Fruit fly (Drosophila melanogaster) whole organism, prepupa: ENCODE data around the gene Ptip.

Experiments
- Blimp-1 ChIP-seq: fragments of 200-800 bp; sonication (Bioruptor generic); optimal IDR thresholded peaks from 3 replicates; lab custom pipeline; 2017; ENCODE audit warnings: missing biosample characterization, missing genetic modification characterization, mild to moderate bottlenecking, moderate library complexity, missing genetic modification reagents
- CG10631 ChIP-seq: fragments of 200-800 bp; sonication (Bioruptor generic); optimal IDR thresholded peaks from 2 replicates; lab custom pipeline; 2016; ENCODE audit warnings: missing biosample characterization, missing genetic modification characterization
- CG10669 ChIP-seq: fragments of 200-800 bp; sonication (Bioruptor generic); optimal IDR thresholded peaks from 3 replicates; lab custom pipeline; 2018; ENCODE audit warnings: missing biosample characterization, mild to moderate bottlenecking, missing genetic modification characterization, moderate library complexity
- CG11762 ChIP-seq: fragments of 200-800 bp; sonication (Bioruptor generic); optimal IDR thresholded peaks from 3 replicates; lab custom pipeline; 2016; ENCODE audit warnings: missing biosample characterization, missing genetic modification characterization; ENCODE audit not compliant: insufficient read depth
- CG11902 ChIP-seq: fragments of 200-800 bp; sonication (Bioruptor generic); optimal IDR thresholded peaks from 3 replicates; lab custom pipeline; 2016; ENCODE audit warnings: missing biosample characterization, missing genetic modification characterization
- CG15336 ChIP-seq: fragments of 200-800 bp; sonication (Bioruptor generic); IDR thresholded peaks from 2 replicates; pipeline ENCODE4 v1.3.6; 2022; ENCODE audit warnings: missing biosample characterization, missing genetic modification characterization
- CG1621 ChIP-seq: fragments of 200-800 bp; sonication (Bioruptor generic); optimal IDR thresholded peaks from 3 replicates; lab custom pipeline; 2018; ENCODE audit warnings: missing biosample characterization, mild to moderate bottlenecking, missing genetic modification characterization
- CG16779 ChIP-seq: fragments of 200-800 bp; sonication (Bioruptor generic); optimal IDR thresholded peaks from 3 replicates; lab custom pipeline; 2017; ENCODE audit warnings: missing biosample characterization, mild to moderate bottlenecking, missing genetic modification characterization
- CG34406 ChIP-seq: fragments of 200-800 bp; sonication (Bioruptor generic); optimal IDR thresholded peaks from 3 replicates; lab custom pipeline; 2016; ENCODE audit warnings: missing biosample characterization, missing genetic modification characterization
- CG4318 ChIP-seq: fragments of 200-800 bp; sonication (Bioruptor generic); optimal IDR thresholded peaks from 3 replicates; lab custom pipeline; 2017; ENCODE audit warnings: missing biosample characterization, mild to moderate bottlenecking, missing genetic modification characterization
- CG6276 ChIP-seq: fragments of 200-800 bp; sonication (Bioruptor generic); optimal IDR thresholded peaks from 2 replicates; lab custom pipeline; 2017; ENCODE audit warnings: missing biosample characterization, mild to moderate bottlenecking, missing genetic modification characterization
- CG6792 ChIP-seq: fragments of 200-800 bp; sonication (Bioruptor generic); optimal IDR thresholded peaks from 3 replicates; lab custom pipeline; 2016; ENCODE audit warnings: missing biosample characterization, missing genetic modification characterization
- CG6854 ChIP-seq: fragments of 200-800 bp; sonication (Bioruptor generic); optimal IDR thresholded peaks from 2 replicates; lab custom pipeline; 2017; ENCODE audit warnings: missing biosample characterization, mild to moderate bottlenecking, missing genetic modification characterization
- CG8319 ChIP-seq: fragments of 200-800 bp; sonication (Bioruptor generic); optimal IDR thresholded peaks from 3 replicates; lab custom pipeline; 2016; ENCODE audit warnings: missing biosample characterization, missing genetic modification characterization
- CG8632 ChIP-seq: fragments of 200-800 bp; sonication (Bioruptor generic); optimal IDR thresholded peaks from 3 replicates; lab custom pipeline; 2016; ENCODE audit warnings: missing biosample characterization, missing genetic modification characterization
- CG9139 ChIP-seq: fragments of 200-800 bp; sonication (Bioruptor generic); optimal IDR thresholded peaks from 3 replicates; lab custom pipeline; 2017; ENCODE audit warnings: missing biosample characterization, mild to moderate bottlenecking, missing genetic modification characterization
- Eip78C ChIP-seq: fragments of 200-800 bp; sonication (Bioruptor generic); peaks from one replicate; lab custom pipeline; 2016; ENCODE audit warnings: missing biosample characterization, missing genetic modification characterization
- Ets21C ChIP-seq: fragments of 200-800 bp; sonication (Bioruptor generic); optimal IDR thresholded peaks from 3 replicates; lab custom pipeline; 2016; ENCODE audit warnings: missing biosample characterization, missing genetic modification characterization
- Ets96B ChIP-seq: fragments of 200-800 bp; optimal IDR thresholded peaks from 2 replicates; lab custom pipeline; 2019; ENCODE audit warnings: missing biosample characterization, mild to moderate bottlenecking, missing genetic modification characterization, moderate library complexity
- Gug ChIP-seq: fragments of 200-800 bp; sonication (Bioruptor generic); IDR thresholded peaks from 2 replicates; pipeline ENCODE4 v1.3.6; 2022; ENCODE audit warnings: missing biosample characterization, missing genetic modification characterization
- Hr38 ChIP-seq: sonication (Bioruptor generic); optimal IDR thresholded peaks from 2 replicates; lab custom pipeline; 2016; ENCODE audit warnings: missing biosample characterization, missing genetic modification characterization
- Smox ChIP-seq: fragments of 200-800 bp; sonication (Bioruptor generic); optimal IDR thresholded peaks from 3 replicates; lab custom pipeline; 2016; ENCODE audit warnings: missing biosample characterization, missing genetic modification characterization
- Sox102F ChIP-seq: fragments of 200-800 bp; sonication (Bioruptor generic); optimal IDR thresholded peaks from 2 replicates; lab custom pipeline; 2016; ENCODE audit warnings: missing biosample characterization, mild to moderate bottlenecking, missing genetic modification characterization
- Sox14 ChIP-seq: fragments of 200-800 bp; sonication (Bioruptor generic); optimal IDR thresholded peaks from 3 replicates; lab custom pipeline; 2016; ENCODE audit warnings: missing biosample characterization, missing genetic modification characterization
- Sox15 ChIP-seq: fragments of 200-800 bp; sonication (Bioruptor generic); optimal IDR thresholded peaks from 3 replicates; lab custom pipeline; 2016; ENCODE audit warnings: missing biosample characterization, missing genetic modification characterization
- achi ChIP-seq: fragments of 200-800 bp; sonication (Bioruptor generic); optimal IDR thresholded peaks from 3 replicates; lab custom pipeline; 2016; ENCODE audit warnings: missing biosample characterization, missing genetic modification characterization
- acj6 ChIP-seq: fragments of 200-800 bp; sonication (Bioruptor generic); optimal IDR thresholded peaks from 3 replicates; lab custom pipeline; 2016; ENCODE audit warnings: missing biosample characterization, missing genetic modification characterization
- cyc ChIP-seq: fragments of 200-800 bp; sonication (Bioruptor generic); optimal IDR thresholded peaks from 3 replicates; lab custom pipeline; 2016; ENCODE audit warnings: missing biosample characterization, missing genetic modification characterization
- eg ChIP-seq: fragments of 200-800 bp; sonication (Bioruptor generic); IDR thresholded peaks from 3 replicates; pipeline ENCODE4 v1.3.6; 2022; ENCODE audit warnings: missing biosample characterization, missing genetic modification characterization
- esn ChIP-seq: fragments of 200-800 bp; sonication (Bioruptor generic); optimal IDR thresholded peaks from 2 replicates; lab custom pipeline; 2016; ENCODE audit warnings: missing biosample characterization, mild to moderate bottlenecking, missing genetic modification characterization, moderate library complexity
- fd59A ChIP-seq: fragments of 200-800 bp; sonication (Bioruptor generic); optimal IDR thresholded peaks from 2 replicates; lab custom pipeline; 2017; ENCODE audit warnings: missing biosample characterization, mild to moderate bottlenecking, missing genetic modification characterization, missing genetic modification reagents
- lz ChIP-seq: fragments of 200-800 bp; sonication (Bioruptor generic); optimal IDR thresholded peaks from 3 replicates; lab custom pipeline; 2016; ENCODE audit warnings: missing biosample characterization, missing genetic modification characterization
- net ChIP-seq: fragments of 200-800 bp; sonication (Bioruptor generic); optimal IDR thresholded peaks from 3 replicates; lab custom pipeline; 2016; ENCODE audit warnings: missing biosample characterization, missing genetic modification characterization
- pdm3 ChIP-seq: fragments of 200-800 bp; sonication (Bioruptor generic); optimal IDR thresholded peaks from 3 replicates; lab custom pipeline; 2016; ENCODE audit warnings: missing biosample characterization, missing genetic modification characterization
- salr ChIP-seq, 2 experiments: fragments of 200-800 bp; sonication (Bioruptor generic); optimal IDR thresholded peaks; 3 replicates each; lab custom pipeline; 2016 to 2018; ENCODE audit warnings: missing biosample characterization in 2 of 2, missing genetic modification characterization in 2 of 2, mild to moderate bottlenecking in 1 of 2
- spab ChIP-seq: fragments of 200-800 bp; sonication (Bioruptor generic); optimal IDR thresholded peaks from 2 replicates; lab custom pipeline; 2017; ENCODE audit warnings: missing biosample characterization, mild to moderate bottlenecking, missing genetic modification characterization, missing genetic modification reagents
- ss ChIP-seq, 2 experiments: fragments of 200-800 bp; sonication (Bioruptor generic); optimal IDR thresholded peaks; 2 replicates in 1 of 2; 3 replicates in 1 of 2; lab custom pipeline; 2017 to 2018; ENCODE audit warnings: mild to moderate bottlenecking in 2 of 2, missing biosample characterization in 2 of 2, missing genetic modification characterization in 2 of 2, moderate library complexity in 1 of 2
- svp ChIP-seq: fragments of 200-800 bp; sonication (Bioruptor generic); peaks from one replicate; lab custom pipeline; 2016; ENCODE audit warnings: missing biosample characterization, missing genetic modification characterization
- vri ChIP-seq: fragments of 200-800 bp; sonication (Bioruptor generic); optimal IDR thresholded peaks from 3 replicates; lab custom pipeline; 2016; ENCODE audit warnings: missing biosample characterization, mild to moderate bottlenecking, missing genetic modification characterization

Gene Ptip

DNA sequence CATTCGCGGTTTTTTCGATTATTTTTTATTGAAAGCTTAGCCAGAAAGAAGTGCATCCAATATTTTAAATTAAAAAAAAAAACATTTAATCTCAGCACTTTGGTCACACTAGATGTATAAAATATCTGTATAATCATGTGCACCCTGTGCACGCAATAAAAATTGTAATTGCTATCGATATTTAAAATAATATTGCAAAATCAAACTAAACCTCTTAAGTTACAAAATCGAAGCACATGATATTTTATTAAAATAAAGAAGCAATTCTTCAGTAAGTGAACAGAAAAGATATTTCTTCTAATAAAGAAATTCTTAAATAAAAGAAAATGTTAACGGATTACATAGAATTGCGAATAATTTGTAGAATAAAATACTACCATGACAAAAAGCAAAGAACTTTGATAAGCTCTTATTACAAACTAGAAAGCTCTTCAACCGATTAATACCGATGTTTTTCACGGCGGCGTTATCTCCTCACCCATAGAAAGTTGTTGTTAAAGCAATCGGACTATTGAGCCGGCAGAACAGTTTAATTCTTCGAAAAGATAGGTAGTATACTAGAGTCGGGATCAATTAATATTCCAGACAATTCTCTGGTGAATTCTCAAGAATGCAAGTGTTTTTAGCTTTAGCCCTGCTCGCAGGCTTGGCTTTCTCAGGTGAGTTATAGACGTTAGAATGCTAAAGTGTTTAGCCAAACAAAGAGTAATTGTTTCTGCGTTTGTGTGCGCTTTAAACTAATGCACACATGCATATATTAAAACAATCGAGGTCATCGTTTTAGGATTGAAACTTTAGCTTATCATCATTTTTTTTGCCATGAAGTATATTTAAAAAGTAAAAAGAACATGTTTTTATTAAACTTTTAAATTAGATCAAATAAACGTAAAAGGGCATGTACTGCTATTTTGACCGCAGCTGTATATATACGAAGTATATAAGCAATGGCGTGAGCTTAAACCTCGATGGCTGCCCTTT is 34.9 kb downstream of the Ptip start, which contains the start of gene CtsK1 (continued):
- no peak for TF ChIP-seq CG11762
- TF ChIP-seq CG8632 (GFP tag; lab: Kevin White, UChicago), result peak; percentile 44
- TF ChIP-seq Ets21C (GFP tag; lab: Kevin White, UChicago), result no peak
- TF ChIP-seq Ets96B, result peak; percentile 44
- TF ChIP-seq Smox (GFP tag; lab: Kevin White, UChicago), result peak; percentile 58
- TF ChIP-seq svp (GFP tag; lab: Kevin White, UChicago), result no peak
- no peak for TF ChIP-seq CG11902 (GFP tag; lab: Kevin White, UChicago)
- no peak for TF ChIP-seq Sox15 (GFP tag; lab: Kevin White, UChicago)
- TF ChIP-seq CG9139 (GFP tag; lab: Kevin White, UChicago), result no peak
- TF ChIP-seq Eip78C, result peak; percentile 70
- peak; percentile 6 for TF ChIP-seq cyc (GFP tag; lab: Kevin White, UChicago)
- no peak for TF ChIP-seq salr (GFP tag; optimal IDR thresholded peaks at IDR 0.05; lab: Kevin White, UChicago)
- peak; percentile 49 for TF ChIP-seq Sox14
- peak; percentile 46 for TF ChIP-seq CG10631 (GFP tag; lab: Kevin White, UChicago)
- TF ChIP-seq achi (GFP tag; lab: Kevin White, UChicago), result peak; percentile 64
- peak; percentile 38 for TF ChIP-seq CG6792 (GFP tag; lab: Kevin White, UChicago)

DNA sequence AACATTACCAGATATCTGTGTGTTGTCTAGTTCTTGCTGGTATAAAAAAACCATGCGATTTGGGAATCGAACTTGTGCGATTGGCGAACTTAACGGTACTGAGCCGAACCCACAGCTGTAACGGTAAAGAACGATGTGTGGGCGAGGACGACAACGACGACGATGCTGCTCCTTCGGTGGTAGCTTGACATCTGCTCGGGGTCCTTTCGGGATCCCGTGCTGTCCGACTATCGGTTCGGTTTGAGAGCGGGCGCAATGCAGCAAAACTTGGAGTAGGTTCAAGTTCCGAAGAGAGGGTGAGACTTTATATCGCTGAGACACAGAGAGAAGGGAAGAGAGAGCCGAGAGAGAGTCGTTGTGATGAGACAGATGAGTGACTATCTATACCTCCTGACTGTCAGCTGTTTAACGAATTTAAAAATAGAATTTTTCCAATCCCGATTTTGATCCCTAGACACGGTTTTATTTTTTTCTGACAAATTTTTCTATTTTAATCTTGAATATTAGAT is 35.6 kb downstream of the Ptip start, which contains the start of gene CG17364:
TSS of gene CG17364 (minus strand) at position 168 of the 509 bp plus-strand sequence.
- TF ChIP-seq ss (GFP tag; optimal IDR thresholded peaks at IDR 0.05; lab: Kevin White, UChicago), result no peak
- TF ChIP-seq eg (GFP tag; lab: Robert Waterston, UW), result 0 out of 3 replicates have a peak, but pooled peaks have one; percentile 5
- TF ChIP-seq vri (GFP tag; lab: Kevin White, UChicago), result no peak
- TF ChIP-seq, all 60 proteins: peak for 1

DNA sequence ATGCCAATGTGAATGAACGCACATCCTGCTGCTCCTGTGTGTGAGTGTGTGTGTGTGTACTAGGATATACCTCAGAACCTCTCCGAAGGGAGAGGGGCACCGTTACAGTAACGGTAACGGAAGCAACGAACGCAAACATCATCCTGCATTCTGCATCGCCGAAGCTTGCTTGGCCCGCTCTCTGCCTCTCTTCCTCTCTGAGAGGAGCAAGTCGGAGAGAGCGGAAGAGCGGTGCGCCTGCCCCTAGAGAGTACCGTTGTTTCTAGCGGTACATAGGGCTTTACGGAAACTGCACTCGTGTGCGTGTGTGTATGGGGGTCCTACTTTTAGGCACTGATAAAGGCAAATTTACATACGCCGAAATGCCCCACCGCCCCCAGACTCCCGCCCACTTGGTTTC is 37.6 kb downstream of the Ptip start:
- TF ChIP-seq CG34406 (GFP tag; lab: Kevin White, UChicago), result no peak
- no peak for TF ChIP-seq Gug (GFP tag; lab: Robert Waterston, UW)
- no peak for TF ChIP-seq pdm3 (GFP tag; lab: Kevin White, UChicago)
- no peak for TF ChIP-seq CG8632 (GFP tag; lab: Kevin White, UChicago)
- no peak for TF ChIP-seq Ets21C (GFP tag; lab: Kevin White, UChicago)
- no peak for TF ChIP-seq CG16779 (tag; lab: Kevin White, UChicago)
- TF ChIP-seq CG4318, result no peak
- no peak for TF ChIP-seq CG15336
- no peak for TF ChIP-seq esn (GFP tag; lab: Kevin White, UChicago)
- no peak for TF ChIP-seq CG9139 (GFP tag; lab: Kevin White, UChicago)
- no peak for TF ChIP-seq Sox14
- no peak for TF ChIP-seq Blimp-1 (GFP tag; lab: Kevin White, UChicago)
- TF ChIP-seq salr (GFP tag; optimal IDR thresholded peaks at IDR 0.05; lab: Kevin White, UChicago), result no peak
- TF ChIP-seq CG1621, result no peak
- no peak for TF ChIP-seq CG8319 (GFP tag; lab: Kevin White, UChicago)

DNA sequence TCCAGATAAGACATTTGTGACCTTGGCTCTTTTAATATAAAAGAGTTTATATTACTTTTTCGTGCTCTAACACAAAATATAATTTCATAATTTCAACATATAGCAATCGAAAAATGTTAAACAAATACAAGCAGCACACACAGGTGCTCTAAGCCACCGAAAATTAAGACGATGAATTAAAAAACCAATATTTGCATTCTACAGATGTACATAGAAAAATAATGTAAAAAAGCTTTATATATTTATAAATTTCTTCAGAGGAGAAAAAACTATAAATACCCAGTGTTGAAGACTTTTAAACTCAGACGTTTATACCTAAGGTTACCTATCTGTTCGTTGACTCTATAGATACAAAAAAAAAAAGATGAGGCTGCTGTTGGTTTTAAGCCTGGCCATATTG is 41.3 kb downstream of the Ptip start, which contains the start of gene CG9040:
TSS of gene CG9040 (plus strand) at position 301 of the 400 bp plus-strand sequence.
- TF ChIP-seq CG8319 (GFP tag; lab: Kevin White, UChicago) (no peak), CG6276 (GFP tag; lab: Kevin White, UChicago) (no peak), vri (GFP tag; lab: Kevin White, UChicago) (no peak), Hr38 (GFP tag; lab: Kevin White, UChicago) (no peak), fd59A (no peak), lz (no peak), net (GFP tag; lab: Kevin White, UChicago) (no peak), CG10669 (GFP tag; lab: Kevin White, UChicago) (no peak), ss (GFP tag; optimal IDR thresholded peaks at IDR 0.05; lab: Kevin White, UChicago) (no peak), CG8632 (GFP tag; lab: Kevin White, UChicago) (no peak), Sox102F (no peak), acj6 (GFP tag; lab: Kevin White, UChicago) (no peak), spab (GFP tag; lab: Kevin White, UChicago) (no peak), CG15336 (no peak), Eip78C (no peak), CG6854 (GFP tag; lab: Kevin White, UChicago) (no peak)
- TF ChIP-seq, all 60 proteins: peak for 0
